Fruit fly (Drosophila melanogaster) whole organism, embryonic: ENCODE measurements around the gene Tsp97E.

Source experiments
- Blimp-1 ChIP-seq: fragments of 200-800 bp; sonication (Bioruptor generic); optimal IDR thresholded peaks from 3 replicates; lab custom pipeline; 2018; ENCODE audit warnings: missing biosample characterization, missing genetic modification characterization, mild to moderate bottlenecking, moderate library complexity, missing genetic modification reagents
- CG10209 ChIP-seq: fragments of 200-800 bp; sonication (Bioruptor generic); optimal IDR thresholded peaks from 3 replicates; lab custom pipeline; 2017; ENCODE audit warnings: missing biosample characterization, mild to moderate bottlenecking, missing genetic modification characterization, missing genetic modification reagents
- CG10321 ChIP-seq: fragments of 200-800 bp; sonication (Bioruptor generic); IDR thresholded peaks from 2 replicates; pipeline ENCODE4 v1.3.6; 2022; ENCODE audit warnings: missing biosample characterization, missing genetic modification characterization
- CG10462 ChIP-seq: fragments of 200-800 bp; sonication (Bioruptor generic); optimal IDR thresholded peaks from 2 replicates; lab custom pipeline; 2016; ENCODE audit warnings: missing biosample characterization, missing genetic modification characterization
- CG12104 ChIP-seq: fragments of 200-800 bp; sonication (Bioruptor generic); optimal IDR thresholded peaks from 3 replicates; lab custom pipeline; 2016; ENCODE audit warnings: missing biosample characterization, missing genetic modification characterization
- CG12659 ChIP-seq: fragments of 200-800 bp; sonication (Bioruptor generic); optimal IDR thresholded peaks from 3 replicates; lab custom pipeline; 2017; ENCODE audit warnings: mild to moderate bottlenecking, missing biosample characterization, missing genetic modification reagents, missing genetic modification characterization
- CG14441 ChIP-seq: fragments of 200-800 bp; sonication (Bioruptor generic); IDR thresholded peaks from 2 replicates; pipeline ENCODE4 v1.3.6; 2022; ENCODE audit warnings: missing biosample characterization, missing genetic modification characterization
- CG14965 ChIP-seq: fragments of 200-800 bp; sonication (Bioruptor generic); optimal IDR thresholded peaks from 2 replicates; lab custom pipeline; 2016; ENCODE audit warnings: missing biosample characterization, missing genetic modification characterization, borderline replicate concordance
- CG1647 ChIP-seq: fragments of 200-800 bp; sonication (Bioruptor generic); optimal IDR thresholded peaks from 3 replicates; lab custom pipeline; 2016; ENCODE audit warnings: missing biosample characterization, missing genetic modification characterization
- CG17802 ChIP-seq: fragments of 200-800 bp; sonication (Bioruptor generic); optimal IDR thresholded peaks from 2 replicates; lab custom pipeline; 2018; ENCODE audit warnings: missing biosample characterization, mild to moderate bottlenecking, missing genetic modification characterization, moderate library complexity
- CG18599 ChIP-seq: fragments of 200-800 bp; sonication (Bioruptor generic); optimal IDR thresholded peaks from 3 replicates; lab custom pipeline; 2017; ENCODE audit warnings: missing biosample characterization, missing genetic modification characterization, mild to moderate bottlenecking, moderate library complexity, missing genetic modification reagents
- CG34376 ChIP-seq: fragments of 200-800 bp; sonication (Bioruptor generic); optimal IDR thresholded peaks from 2 replicates; lab custom pipeline; 2018; ENCODE audit warnings: missing biosample characterization, mild to moderate bottlenecking, missing genetic modification characterization
- CG3847 ChIP-seq: fragments of 200-800 bp; sonication (Bioruptor generic); IDR thresholded peaks from 2 replicates; pipeline ENCODE4 v1.3.6; 2022; ENCODE audit warnings: missing biosample characterization, missing genetic modification characterization
- CG4730 ChIP-seq: fragments of 200-800 bp; sonication (Bioruptor generic); IDR thresholded peaks from 2 replicates; pipeline ENCODE4 v1.3.6; 2022; ENCODE audit warnings: missing biosample characterization, missing genetic modification characterization
- CG8924 ChIP-seq: fragments of 200-800 bp; optimal IDR thresholded peaks from 3 replicates; lab custom pipeline; 2019; ENCODE audit warnings: missing biosample characterization, mild to moderate bottlenecking, missing genetic modification characterization, moderate library complexity
- CG9609 ChIP-seq: fragments of 200-800 bp; sonication (Bioruptor generic); optimal IDR thresholded peaks from 3 replicates; lab custom pipeline; 2016; ENCODE audit warnings: missing biosample characterization, missing genetic modification characterization
- Dip2 ChIP-seq: fragments of 200-800 bp; sonication (Bioruptor generic); IDR thresholded peaks from 2 replicates; pipeline ENCODE4 v1.3.6; 2022; ENCODE audit warnings: missing biosample characterization, missing genetic modification characterization
- Gug ChIP-seq: fragments of 200-800 bp; sonication (Bioruptor generic); IDR thresholded peaks from 4 replicates; pipeline ENCODE4 v1.3.6; 2022; ENCODE audit warnings: missing biosample characterization, missing genetic modification characterization
- HLHmδ ChIP-seq: fragments of 200-800 bp; sonication (Bioruptor generic); optimal IDR thresholded peaks from 2 replicates; lab custom pipeline; 2018; ENCODE audit warnings: missing biosample characterization, mild to moderate bottlenecking, missing genetic modification characterization, moderate library complexity
- Hey ChIP-seq: fragments of 200-800 bp; sonication (Bioruptor generic); optimal IDR thresholded peaks from 3 replicates; lab custom pipeline; 2018; ENCODE audit warnings: missing biosample characterization, mild to moderate bottlenecking, missing genetic modification characterization
- Hmr ChIP-seq: fragments of 200-800 bp; sonication (Bioruptor generic); optimal IDR thresholded peaks from 3 replicates; lab custom pipeline; 2017; ENCODE audit warnings: mild to moderate bottlenecking, missing biosample characterization, missing genetic modification reagents, missing genetic modification characterization
- Hsf ChIP-seq: fragments of 200-800 bp; sonication (Bioruptor generic); optimal IDR thresholded peaks from 3 replicates; lab custom pipeline; 2016; ENCODE audit warnings: missing biosample characterization, missing genetic modification characterization
- Lhr ChIP-seq: fragments of 200-800 bp; sonication (Bioruptor generic); optimal IDR thresholded peaks from 3 replicates; lab custom pipeline; 2017; ENCODE audit warnings: mild to moderate bottlenecking, missing biosample characterization, missing genetic modification reagents, missing genetic modification characterization
- MTF-1 ChIP-seq: fragments of 200-800 bp; sonication (Bioruptor generic); optimal IDR thresholded peaks from 2 replicates; lab custom pipeline; 2018; ENCODE audit warnings: missing biosample characterization, mild to moderate bottlenecking, missing genetic modification characterization, borderline replicate concordance
- Mad ChIP-seq: fragments of 200-800 bp; sonication (Bioruptor generic); optimal IDR thresholded peaks from 2 replicates; lab custom pipeline; 2016; ENCODE audit warnings: missing biosample characterization, missing genetic modification characterization
- Pdp1 ChIP-seq, 2 experiments: fragments of 200-800 bp; sonication (Bioruptor generic); optimal IDR thresholded peaks; 3 replicates each; lab custom pipeline; 2016; ENCODE audit warnings: missing biosample characterization in 2 of 2, missing genetic modification characterization in 2 of 2, mild to moderate bottlenecking in 1 of 2, moderate library complexity in 1 of 2
- Sox100B ChIP-seq: fragments of 200-800 bp; sonication (Bioruptor generic); optimal IDR thresholded peaks from 3 replicates; lab custom pipeline; 2018; ENCODE audit warnings: missing biosample characterization, mild to moderate bottlenecking, missing genetic modification characterization
- Spps ChIP-seq: fragments of 200-800 bp; sonication (Bioruptor generic); optimal IDR thresholded peaks from 2 replicates; lab custom pipeline; 2018; ENCODE audit warnings: missing biosample characterization, mild to moderate bottlenecking, missing genetic modification characterization
- abd-A ChIP-seq: fragments of 200-800 bp; sonication (Bioruptor generic); optimal IDR thresholded peaks from 3 replicates; lab custom pipeline; 2019; ENCODE audit warnings: missing biosample characterization, mild to moderate bottlenecking, missing genetic modification characterization, moderate library complexity
- br ChIP-seq: fragments of >200 bp; optimal IDR thresholded peaks from 2 replicates; lab custom pipeline; 2017
- cas ChIP-seq: fragments of 200-800 bp; sonication (Bioruptor generic); IDR thresholded peaks from 2 replicates; pipeline ENCODE4 v1.3.6; 2022; ENCODE audit warnings: missing biosample characterization, missing genetic modification characterization
- cg ChIP-seq: fragments of 200-800 bp; sonication (Bioruptor generic); optimal IDR thresholded peaks from 3 replicates; lab custom pipeline; 2019; ENCODE audit warnings: missing biosample characterization, mild to moderate bottlenecking, missing genetic modification characterization, moderate library complexity
- croc ChIP-seq: fragments of 200-800 bp; sonication (Bioruptor generic); conservative IDR thresholded peaks from 3 replicates; pipeline ENCODE4 v1.3.6; 2022; ENCODE audit warnings: missing biosample characterization, missing genetic modification characterization
- crp ChIP-seq, 2 experiments: fragments of 200-800 bp; sonication (Bioruptor generic); optimal IDR thresholded peaks; 2 replicates in 1 of 2; 3 replicates in 1 of 2; lab custom pipeline; 2017; ENCODE audit warnings: missing biosample characterization in 2 of 2, missing genetic modification characterization in 2 of 2, mild to moderate bottlenecking in 1 of 2, moderate library complexity in 1 of 2
- en ChIP-seq: fragments of 200-800 bp; sonication (Bioruptor generic); optimal IDR thresholded peaks from 2 replicates; lab custom pipeline; 2016; ENCODE audit warnings: missing biosample characterization, missing genetic modification characterization
- eve ChIP-seq, 2 experiments: fragments of >200 bp; optimal IDR thresholded peaks; 2 replicates each; lab custom pipeline; 2017; ENCODE audit warnings: missing biosample characterization in 2 of 2, missing genetic modification characterization in 2 of 2
- fd96Cb ChIP-seq: fragments of 200-800 bp; sonication (Bioruptor generic); optimal IDR thresholded peaks from 2 replicates; lab custom pipeline; 2018; ENCODE audit warnings: missing biosample characterization, mild to moderate bottlenecking, missing genetic modification characterization, moderate library complexity
- gcm ChIP-seq: fragments of 200-800 bp; sonication (Bioruptor generic); optimal IDR thresholded peaks from 2 replicates; lab custom pipeline; 2019; ENCODE audit warnings: missing biosample characterization, mild to moderate bottlenecking, missing genetic modification characterization, moderate library complexity
- grau ChIP-seq: fragments of 200-800 bp; optimal IDR thresholded peaks from 3 replicates; lab custom pipeline; 2019; ENCODE audit warnings: missing biosample characterization, mild to moderate bottlenecking, missing genetic modification characterization, moderate library complexity
- ind ChIP-seq: fragments of 200-800 bp; sonication (Bioruptor generic); optimal IDR thresholded peaks from 3 replicates; lab custom pipeline; 2016; ENCODE audit warnings: missing biosample characterization, missing genetic modification characterization
- pan ChIP-seq, 4 experiments: fragments of >200 bp in 3 of 4; fragments of 200-800 bp in 1 of 4; sonication (Bioruptor generic) in 1 of 4; optimal IDR thresholded peaks in 3 of 4; IDR thresholded peaks in 1 of 4; 2 replicates each; pipeline versions ENCODE4 v1.3.6 to Lab custom; 2017 to 2022; ENCODE audit warnings: missing biosample characterization in 2 of 4, missing genetic modification characterization in 2 of 4, mixed read lengths in 1 of 4
- pfk ChIP-seq: fragments of 200-800 bp; sonication (Bioruptor generic); optimal IDR thresholded peaks from 2 replicates; lab custom pipeline; 2018; ENCODE audit warnings: missing biosample characterization, mild to moderate bottlenecking, missing genetic modification characterization, moderate library complexity
- phol ChIP-seq: fragments of 200-800 bp; sonication (Bioruptor generic); optimal IDR thresholded peaks from 3 replicates; lab custom pipeline; 2018; ENCODE audit warnings: missing biosample characterization, mild to moderate bottlenecking, missing genetic modification characterization, moderate library complexity
- salm ChIP-seq: fragments of 200-800 bp; sonication (Bioruptor generic); optimal IDR thresholded peaks from 2 replicates; lab custom pipeline; 2018; ENCODE audit warnings: missing biosample characterization, mild to moderate bottlenecking, missing genetic modification characterization
- schlank ChIP-seq: fragments of 200-800 bp; sonication (Bioruptor generic); optimal IDR thresholded peaks from 2 replicates; lab custom pipeline; 2018; ENCODE audit warnings: missing biosample characterization, mild to moderate bottlenecking, missing genetic modification characterization
- stwl ChIP-seq: fragments of 200-800 bp; sonication (Bioruptor generic); optimal IDR thresholded peaks from 3 replicates; lab custom pipeline; 2018; ENCODE audit warnings: missing biosample characterization, mild to moderate bottlenecking, missing genetic modification characterization, moderate library complexity
- tap ChIP-seq: fragments of 200-800 bp; optimal IDR thresholded peaks from 3 replicates; lab custom pipeline; 2019; ENCODE audit warnings: missing biosample characterization, mild to moderate bottlenecking, missing genetic modification characterization, moderate library complexity
- wor ChIP-seq: fragments of 200-800 bp; sonication (Bioruptor generic); IDR thresholded peaks from 2 replicates; pipeline ENCODE4 v1.3.6; 2022; ENCODE audit warnings: missing biosample characterization, missing genetic modification characterization
- zf30C ChIP-seq: fragments of 200-800 bp; sonication (Bioruptor generic); optimal IDR thresholded peaks from 3 replicates; lab custom pipeline; 2018; ENCODE audit warnings: missing biosample characterization, mild to moderate bottlenecking, missing genetic modification characterization

Tsp97E gene

DNA sequence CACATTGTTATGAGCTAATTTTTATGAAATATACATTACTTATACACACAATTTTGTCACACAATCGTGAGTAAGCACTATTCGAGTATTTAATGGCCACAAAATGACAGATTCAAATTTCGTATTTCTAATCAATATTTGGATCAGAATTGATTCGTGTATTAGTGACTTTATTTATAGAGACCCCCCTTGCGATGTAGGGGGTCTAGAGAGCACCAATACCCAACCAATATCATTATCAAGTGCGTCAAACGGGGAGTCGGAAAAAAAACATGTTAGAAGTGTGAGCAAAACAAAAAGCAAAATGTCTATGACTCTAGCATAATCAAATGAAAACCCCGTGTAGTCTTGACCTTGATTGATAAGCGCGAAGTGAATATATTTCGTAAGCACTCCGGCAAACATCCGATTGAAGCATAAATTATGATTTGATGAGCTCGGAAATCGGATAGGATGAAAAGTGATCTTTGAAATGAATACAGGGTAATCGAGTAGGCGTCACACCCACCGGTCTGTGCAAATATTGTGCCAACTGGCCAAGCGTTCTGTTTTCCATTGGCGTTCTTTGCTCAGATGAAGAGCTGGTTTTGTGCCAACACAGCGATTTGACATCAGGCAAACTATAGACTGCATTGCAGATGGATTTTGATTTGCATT lies 12.3 kb downstream of the Tsp97E start (continued):
- TF ChIP-seq grau (tag; lab: Kevin White, UChicago) (peak; percentile 41), eve (GFP tag; optimal IDR thresholded peaks at IDR 0.05; lab: Kevin White, UChicago) (peak in 1 of 2 experiments; percentile 60), br (no peak), CG4730 (GFP tag; lab: Robert Waterston, UW) (no peak), cas (GFP tag; lab: Robert Waterston, UW) (no peak), CG9609 (GFP tag; lab: Kevin White, UChicago) (no peak), ind (peak; percentile 47), CG3847 (GFP tag; lab: Robert Waterston, UW) (no peak), pan (optimal IDR thresholded peaks at IDR 0.05; lab: Kevin White, UChicago) (no peak), pan (GFP tag; optimal IDR thresholded peaks at IDR 0.05 in 1 of 2, IDR thresholded peaks at IDR 0.05 in 1 of 2) (no peak), croc (GFP tag; lab: Robert Waterston, UW) (no peak), CG34376 (GFP tag; lab: Kevin White, UChicago) (peak; percentile 90), Pdp1 (GFP tag; optimal IDR thresholded peaks at IDR 0.05; lab: Kevin White, UChicago) (peak; percentile 19 to 67), Blimp-1 (no peak), CG1647 (GFP tag; lab: Kevin White, UChicago) (peak; percentile 7), phol (tag; lab: Kevin White, UChicago) (no peak), fd96Cb (tag; lab: Kevin White, UChicago) (no peak), Sox100B (GFP tag; lab: Kevin White, UChicago) (no peak), Hmr (GFP tag; lab: Kevin White, UChicago) (peak; percentile 54), Hsf (peak; percentile 13), salm (tag; lab: Kevin White, UChicago) (no peak), CG10462 (no peak), Lhr (GFP tag; lab: Kevin White, UChicago) (no peak), CG18599 (GFP tag; lab: Kevin White, UChicago) (peak; percentile 73), gcm (GFP tag; lab: Kevin White, UChicago) (no peak), CG12659 (GFP tag; lab: Kevin White, UChicago) (peak; percentile 17), Gug (GFP tag; lab: Robert Waterston, UW) (no peak), abd-A (tag; lab: Kevin White, UChicago) (peak; percentile 51), Hey (tag; lab: Kevin White, UChicago) (no peak), schlank (tag; lab: Kevin White, UChicago) (no peak), CG8924 (tag; lab: Kevin White, UChicago) (no peak), wor (GFP tag; lab: Robert Waterston, UW) (no peak), Mad (GFP tag; lab: Kevin White, UChicago) (no peak), CG10321 (no peak), CG12104 (GFP tag; lab: Kevin White, UChicago) (peak; percentile 18), zf30C (GFP tag; lab: Kevin White, UChicago) (no peak), MTF-1 (GFP tag; lab: Kevin White, UChicago) (no peak), cg (GFP tag; lab: Kevin White, UChicago) (no peak), Dip2 (GFP tag; lab: Robert Waterston, UW) (no peak), en (GFP tag; lab: Kevin White, UChicago) (no peak), HLHmδ (GFP tag; lab: Kevin White, UChicago) (no peak), stwl (tag; lab: Kevin White, UChicago) (no peak), tap (tag; lab: Kevin White, UChicago) (no peak), CG14965 (no peak), Spps (tag; lab: Kevin White, UChicago) (no peak), pfk (GFP tag; lab: Kevin White, UChicago) (no peak), CG14441 (GFP tag; lab: Robert Waterston, UW) (0 out of 2 replicates have a peak, but pooled peaks have one; percentile 14), CG10209 (GFP tag; lab: Kevin White, UChicago) (no peak), CG17802 (tag; lab: Kevin White, UChicago) (no peak), crp (GFP tag; optimal IDR thresholded peaks at IDR 0.05; lab: Kevin White, UChicago) (no peak)
